Fruit fly (Drosophila melanogaster): Measurements from ENCODE around the gene osy.

Gene osy

dm6 chr3R:26318116-26318515 is at the start of gene osy:
Gene osy (plus strand): TSS chr3R:26318355.
- no peak for TF ChIP-seq noc (tag; optimal IDR thresholded peaks at IDR 0.05)

DNA sequence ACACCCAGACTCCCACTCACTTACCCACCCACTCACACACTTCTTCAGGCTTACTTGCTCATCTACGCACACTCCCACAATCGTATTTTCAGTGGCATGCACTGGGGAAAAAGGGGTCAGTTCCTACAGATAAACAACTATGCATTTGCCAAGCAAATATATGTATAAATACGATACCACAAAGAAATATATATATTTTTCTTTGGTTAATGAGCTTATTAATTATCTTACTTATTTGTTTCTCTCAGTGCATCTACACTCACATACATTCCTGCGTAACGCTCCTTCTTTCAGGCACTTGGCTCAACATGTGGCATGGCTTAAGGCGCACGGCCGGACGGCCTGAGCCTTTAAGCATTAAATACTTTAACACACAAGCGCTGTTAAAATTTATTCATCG is 37.8 kb upstream of the osy start:
- no peak for TF ChIP-seq noc (tag; optimal IDR thresholded peaks at IDR 0.05)

DNA sequence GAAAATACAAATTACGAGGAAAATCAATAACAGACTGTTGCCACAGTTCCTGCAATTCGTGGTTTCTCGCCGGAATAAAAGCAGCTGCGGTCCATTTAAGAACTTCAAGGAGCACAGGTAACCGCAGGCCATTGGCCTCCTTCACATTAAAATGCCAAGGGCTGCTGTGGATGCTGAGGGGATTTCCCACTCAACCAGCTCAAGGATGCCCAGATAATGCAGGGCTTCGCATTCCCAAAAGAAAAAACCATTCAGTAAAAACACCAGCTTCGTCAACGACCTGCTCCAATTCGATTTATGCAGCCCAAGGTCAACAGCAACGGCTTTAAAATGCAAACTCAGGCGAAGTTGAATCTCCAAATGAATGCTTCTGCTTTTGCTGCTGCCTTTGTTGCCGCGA is 702 bp downstream of the osy start:
- no peak for TF ChIP-seq noc (tag; optimal IDR thresholded peaks at IDR 0.05)

DNA sequence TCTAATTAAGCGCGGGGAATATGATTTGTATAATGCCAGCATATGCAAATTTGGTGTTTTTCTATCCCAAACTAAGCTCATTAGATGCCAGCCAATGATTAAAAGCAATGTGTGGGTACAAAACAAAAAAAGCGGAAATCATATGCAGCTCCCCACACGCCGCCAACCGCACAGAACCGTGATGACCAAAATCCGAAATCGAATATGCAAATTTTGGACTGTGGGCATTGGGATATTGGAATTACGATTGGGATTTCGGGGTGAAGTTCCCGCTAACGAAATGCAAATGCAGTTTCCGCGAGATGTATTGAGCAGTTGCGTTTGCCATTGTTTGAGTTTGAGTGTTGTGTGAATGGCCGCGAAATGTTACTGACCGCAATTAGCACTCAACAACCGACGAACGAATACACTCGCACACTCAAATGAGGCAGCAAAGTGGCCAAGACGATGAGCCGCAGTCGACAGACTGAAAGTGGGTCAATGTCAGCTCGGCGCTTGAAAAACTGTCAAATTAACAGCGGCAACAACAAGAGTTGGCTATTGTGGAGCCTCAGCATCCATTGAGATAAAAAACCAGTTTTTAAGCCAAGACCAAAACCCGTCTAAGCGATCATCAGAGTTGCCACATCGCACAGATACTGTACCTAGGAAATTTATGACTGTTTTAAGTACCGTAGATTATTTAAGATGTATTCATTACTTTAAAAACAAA is 13.9 kb downstream of the osy start:
- TF ChIP-seq noc (tag; optimal IDR thresholded peaks at IDR 0.05) = no peak

- TF ChIP-seq noc (tag; optimal IDR thresholded peaks at IDR 0.05) = no peak
These were observed 15.2 kb downstream of the osy start for dm6 chr3R:26333319-26333718.

dm6 chr3R:26345373-26345772 is 27.2 kb downstream of the osy start, which contains the start of gene Nil:
Gene Nil (minus strand): TSS chr3R:26345473.
- TF ChIP-seq noc (tag; optimal IDR thresholded peaks at IDR 0.05) = no peak

DNA sequence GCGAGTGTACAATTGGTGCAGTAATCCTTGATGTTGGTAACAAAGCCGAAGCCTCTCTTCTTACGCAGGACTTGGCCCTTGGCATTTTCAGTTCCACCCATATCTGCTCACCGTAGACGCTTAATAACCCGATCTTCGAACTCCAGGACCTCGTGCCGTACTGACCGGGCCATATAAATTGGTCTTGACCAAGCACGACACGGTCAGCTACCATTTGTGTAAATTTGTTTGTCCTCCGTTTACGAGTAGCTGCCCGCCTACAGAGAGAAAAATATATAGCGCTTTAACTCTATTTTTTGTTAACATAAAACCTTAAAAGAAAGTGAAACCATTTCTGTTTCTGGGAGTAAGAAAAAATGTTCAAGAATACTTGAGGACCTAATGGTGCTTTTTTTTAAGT is 85.4 kb downstream of the osy start, which contains the start of gene ppk15:
ppk15 (minus strand) TSS at position 101 of the 400 bp plus-strand sequence.
- no peak for TF ChIP-seq noc (tag; optimal IDR thresholded peaks at IDR 0.05)

dm6 chr3R:26409780-26410179 is 91.6 kb downstream of the osy start:
- TF ChIP-seq noc (tag; optimal IDR thresholded peaks at IDR 0.05) = no peak

Data from whole organism, larva.